Worm (Caenorhabditis elegans) whole organism, L1 larva: ENCODE data around the gene str-182.

Source experiments
- F16B12.6 ChIP-seq: fragments of 150-350 bp; optimal IDR thresholded peaks from 2 replicates; lab custom pipeline; 2014; ENCODE audit warnings: missing biosample characterization, missing genetic modification characterization
- blmp-1 ChIP-seq: fragments of 150-350 bp; optimal IDR thresholded peaks from 2 replicates; lab custom pipeline; 2014; ENCODE audit warnings: missing biosample characterization, missing genetic modification characterization
- dpl-1 ChIP-seq, 3 experiments: fragments of 150-350 bp in 2 of 3; sonication (generic microtip) in 1 of 3; optimal IDR thresholded peaks; 2 replicates each; lab custom pipeline; 2014 to 2017; ENCODE audit warnings: missing biosample characterization in 3 of 3, missing genetic modification characterization in 3 of 3, missing genetic modification reagents in 3 of 3
- fkh-4 ChIP-seq: sonication (generic microtip); optimal IDR thresholded peaks from 2 replicates; lab custom pipeline; 2016; ENCODE audit warnings: missing compliant biosample characterization, missing genetic modification characterization, borderline replicate concordance
- nhr-12 ChIP-seq: sonication (generic microtip); optimal IDR thresholded peaks from 2 replicates; lab custom pipeline; 2017; ENCODE audit warnings: missing biosample characterization, missing genetic modification characterization
- nhr-28 ChIP-seq: fragments of 150-350 bp; optimal IDR thresholded peaks from 2 replicates; lab custom pipeline; 2014; ENCODE audit warnings: missing biosample characterization, missing genetic modification characterization
- unc-98 ChIP-seq: fragments of 200-800 bp; sonication (Bioruptor generic); IDR thresholded peaks from 2 replicates; pipeline ENCODE4 v1.3.6; 2022; ENCODE audit warnings: missing genetic modification characterization, missing compliant biosample characterization

DNA sequence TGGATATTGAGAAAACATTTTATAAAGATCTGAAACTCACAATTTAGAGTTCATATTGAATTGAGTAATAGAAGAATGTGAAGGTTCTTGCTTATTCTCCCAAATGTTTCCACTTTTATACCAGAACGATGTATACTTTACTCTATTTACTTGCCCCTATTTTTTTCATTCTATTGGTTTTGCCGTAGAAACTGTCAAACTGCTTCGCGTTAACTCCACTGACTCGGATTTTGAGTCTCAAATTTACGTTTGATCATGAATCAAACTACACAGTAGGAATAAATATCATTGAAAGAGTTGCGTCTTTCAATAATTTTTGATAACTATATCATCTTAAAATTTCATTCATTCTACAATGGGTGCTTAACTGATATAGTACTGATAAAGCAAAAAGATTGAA is 6.6 kb upstream of the str-182 start, which contains the start of gene fipr-8:
- TF ChIP-seq fkh-4 (tag; lab: Kevin White, UChicago) (no peak), nhr-12 (tag; lab: Kevin White, UChicago) (no peak), F16B12.6 (tag; lab: Kevin White, UChicago) (no peak), nhr-28 (tag; lab: Kevin White, UChicago) (no peak), unc-98 (no peak), blmp-1 (no peak), dpl-1 (GFP tag; optimal IDR thresholded peaks at IDR 0.05; lab: Kevin White, UChicago) (no peak)
